Worm (Caenorhabditis elegans) whole organism, mixed stage, embryonic: ENCODE results near the gene rpl-34.

Experiments used
- blmp-1 ChIP-seq: fragments of 150-350 bp; optimal IDR thresholded peaks from 2 replicates; lab custom pipeline; 2014; ENCODE audit warnings: missing biosample characterization, missing genetic modification characterization
- ceh-39 ChIP-seq: fragments of 150-350 bp; optimal IDR thresholded peaks from 2 replicates; lab custom pipeline; 2014; ENCODE audit warnings: missing biosample characterization, missing genetic modification characterization
- ceh-43 ChIP-seq: fragments of 200-800 bp; sonication (Bioruptor generic); optimal IDR thresholded peaks from 2 replicates; lab custom pipeline; 2018; ENCODE audit warnings: mild to moderate bottlenecking, missing genetic modification characterization, moderate library complexity, missing compliant biosample characterization
- ceh-83 ChIP-seq: fragments of 200-800 bp; sonication (Bioruptor generic); optimal IDR thresholded peaks from 2 replicates; lab custom pipeline; 2018; ENCODE audit warnings: mild to moderate bottlenecking, missing genetic modification characterization, missing compliant biosample characterization
- ces-1 ChIP-seq: fragments of 150-350 bp; optimal IDR thresholded peaks from 2 replicates; lab custom pipeline; 2014; ENCODE audit warnings: missing biosample characterization, missing genetic modification reagents, missing genetic modification characterization
- cnd-1 ChIP-seq: fragments of 200-800 bp; sonication (Bioruptor generic); optimal IDR thresholded peaks from 2 replicates; lab custom pipeline; 2018; ENCODE audit warnings: mild to moderate bottlenecking, missing genetic modification characterization, missing compliant biosample characterization
- drap-1 ChIP-seq: fragments of 200-800 bp; sonication (Bioruptor generic); optimal IDR thresholded peaks from 3 replicates; lab custom pipeline; 2018; ENCODE audit warnings: mild to moderate bottlenecking, missing genetic modification characterization, missing compliant biosample characterization
- elt-1 ChIP-seq: sonication (generic microtip); optimal IDR thresholded peaks from 2 replicates; lab custom pipeline; 2017; ENCODE audit warnings: missing genetic modification characterization, mild to moderate bottlenecking, missing compliant biosample characterization, antibody characterized with exemption, moderate library complexity, borderline replicate concordance; ENCODE audit not compliant: insufficient read depth
- elt-3 ChIP-seq: fragments of 150-350 bp; optimal IDR thresholded peaks from 2 replicates; lab custom pipeline; 2014; ENCODE audit warnings: missing biosample characterization, missing genetic modification characterization
- ham-2 ChIP-seq: fragments of 200-800 bp; sonication (Bioruptor generic); optimal IDR thresholded peaks from 2 replicates; lab custom pipeline; 2018; ENCODE audit warnings: mild to moderate bottlenecking, missing genetic modification characterization, missing compliant biosample characterization
- hlh-1 ChIP-seq: fragments of 150-350 bp; optimal IDR thresholded peaks from 2 replicates; lab custom pipeline; 2014; ENCODE audit warnings: missing biosample characterization, missing genetic modification reagents, missing genetic modification characterization
- lin-13 ChIP-seq: fragments of 150-350 bp; optimal IDR thresholded peaks from 2 replicates; lab custom pipeline; 2014; ENCODE audit warnings: missing biosample characterization, missing genetic modification characterization
- lin-32 ChIP-seq: fragments of 200-800 bp; sonication (Bioruptor generic); optimal IDR thresholded peaks from 2 replicates; lab custom pipeline; 2018; ENCODE audit warnings: mild to moderate bottlenecking, missing genetic modification characterization, missing compliant biosample characterization
- lsy-2 ChIP-seq: fragments of 150-350 bp; optimal IDR thresholded peaks from 2 replicates; lab custom pipeline; 2014; ENCODE audit warnings: missing biosample characterization, missing genetic modification characterization
- mab-5 ChIP-seq: fragments of 150-350 bp; optimal IDR thresholded peaks from 2 replicates; lab custom pipeline; 2014; ENCODE audit warnings: missing biosample characterization, missing genetic modification characterization
- mep-1 ChIP-seq: fragments of 150-350 bp; optimal IDR thresholded peaks from 2 replicates; lab custom pipeline; 2017; ENCODE audit warnings: missing biosample characterization, missing genetic modification reagents, missing genetic modification characterization, inconsistent platforms
- mls-2 ChIP-seq: sonication (generic microtip); optimal IDR thresholded peaks from 2 replicates; lab custom pipeline; 2016; ENCODE audit warnings: mild to moderate bottlenecking, missing genetic modification characterization, moderate library complexity, missing compliant biosample characterization
- nhr-12 ChIP-seq: fragments of 150-350 bp; optimal IDR thresholded peaks from 2 replicates; lab custom pipeline; 2014; ENCODE audit warnings: missing biosample characterization, missing genetic modification characterization
- nhr-237 ChIP-seq: fragments of 150-350 bp; optimal IDR thresholded peaks from 2 replicates; lab custom pipeline; 2014; ENCODE audit warnings: missing biosample characterization, missing genetic modification characterization
- nhr-28 ChIP-seq: fragments of 150-350 bp; optimal IDR thresholded peaks from 2 replicates; lab custom pipeline; 2014; ENCODE audit warnings: missing biosample characterization, missing genetic modification characterization
- pha-4 ChIP-seq: fragments of 150-350 bp; optimal IDR thresholded peaks from 2 replicates; lab custom pipeline; 2018; ENCODE audit warnings: missing biosample characterization, missing genetic modification reagents, missing genetic modification characterization
- sem-2 ChIP-seq: fragments of 200-800 bp; sonication (Bioruptor generic); optimal IDR thresholded peaks from 2 replicates; lab custom pipeline; 2018; ENCODE audit warnings: mild to moderate bottlenecking, missing genetic modification characterization, missing compliant biosample characterization
- snpc-4 ChIP-seq: fragments of 150-350 bp; optimal IDR thresholded peaks from 2 replicates; lab custom pipeline; 2014; ENCODE audit warnings: missing biosample characterization, missing genetic modification characterization
- sptf-1 ChIP-seq: sonication (generic microtip); optimal IDR thresholded peaks from 2 replicates; lab custom pipeline; 2017; ENCODE audit warnings: mild to moderate bottlenecking, missing genetic modification characterization, moderate library complexity, missing compliant biosample characterization
- tbx-8 ChIP-seq: fragments of 200-800 bp; sonication (Bioruptor generic); optimal IDR thresholded peaks from 2 replicates; lab custom pipeline; 2018; ENCODE audit warnings: mild to moderate bottlenecking, missing genetic modification characterization, moderate library complexity, missing compliant biosample characterization
- unc-120 ChIP-seq: sonication (generic microtip); optimal IDR thresholded peaks from 2 replicates; lab custom pipeline; 2017; ENCODE audit warnings: missing genetic modification characterization, missing compliant biosample characterization; ENCODE audit not compliant: poor library complexity, severe bottlenecking
- unc-39 ChIP-seq: fragments of 150-350 bp; optimal IDR thresholded peaks from 2 replicates; lab custom pipeline; 2014; ENCODE audit warnings: missing biosample characterization, missing genetic modification characterization
- unc-62 ChIP-seq: fragments of 150-350 bp; optimal IDR thresholded peaks from 2 replicates; lab custom pipeline; 2014; ENCODE audit warnings: missing biosample characterization, missing genetic modification reagents, missing genetic modification characterization
- zip-8 ChIP-seq: fragments of 150-350 bp; optimal IDR thresholded peaks from 2 replicates; lab custom pipeline; 2014; ENCODE audit warnings: missing biosample characterization, missing genetic modification characterization
- ztf-11 ChIP-seq: fragments of 150-350 bp; optimal IDR thresholded peaks from 2 replicates; lab custom pipeline; 2014; ENCODE audit warnings: missing biosample characterization, missing genetic modification characterization

Gene rpl-34

DNA sequence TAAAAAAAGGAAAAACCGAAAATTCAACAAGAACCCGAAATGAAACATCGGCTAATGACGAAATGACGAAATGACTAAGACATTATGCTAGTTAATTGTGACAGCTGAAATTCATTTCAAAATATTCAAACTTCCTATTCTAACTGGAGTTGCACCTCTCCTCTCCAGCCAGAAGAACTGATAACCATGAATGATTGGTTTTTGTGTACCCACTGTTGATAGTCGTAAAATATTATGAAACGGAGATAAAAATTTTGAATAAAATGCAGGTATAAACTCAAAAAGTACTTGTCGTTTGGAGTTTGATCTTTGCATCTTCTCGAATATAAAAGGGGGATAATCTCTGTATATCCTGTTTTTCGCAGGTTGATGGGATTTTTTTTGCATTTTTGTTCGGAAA is 34.1 kb downstream of the rpl-34 start:
- no peak for TF ChIP-seq hlh-1 (tag; lab: Kevin White, UChicago)
- TF ChIP-seq lsy-2 (tag; lab: Kevin White, UChicago), result no peak
- TF ChIP-seq elt-1 (tag; lab: Kevin White, UChicago), result no peak
- no peak for TF ChIP-seq drap-1 (GFP tag; lab: Kevin White, UChicago)
- no peak for TF ChIP-seq snpc-4 (tag; lab: Kevin White, UChicago)
- no peak for TF ChIP-seq nhr-12
- TF ChIP-seq ztf-11 (tag; lab: Kevin White, UChicago), result no peak
- no peak for TF ChIP-seq sptf-1 (tag; lab: Kevin White, UChicago)
- TF ChIP-seq blmp-1 (tag; lab: Kevin White, UChicago), result no peak
- TF ChIP-seq tbx-8 (GFP tag; lab: Kevin White, UChicago), result no peak

ce11 chrIV:12304750-12305149 is 36.0 kb downstream of the rpl-34 start:
- no peak for TF ChIP-seq zip-8 (tag; lab: Kevin White, UChicago)
- TF ChIP-seq pha-4 (tag; lab: Kevin White, UChicago), result no peak
- no peak for TF ChIP-seq ceh-83 (GFP tag; lab: Kevin White, UChicago)
- no peak for TF ChIP-seq tbx-8 (GFP tag; lab: Kevin White, UChicago)
- TF ChIP-seq unc-120 (tag; lab: Kevin White, UChicago), result no peak
- no peak for TF ChIP-seq blmp-1 (tag; lab: Kevin White, UChicago)
- no peak for TF ChIP-seq hlh-1 (tag; lab: Kevin White, UChicago)
- TF ChIP-seq sptf-1 (tag; lab: Kevin White, UChicago), result no peak
- TF ChIP-seq mls-2, result no peak
- TF ChIP-seq sem-2, result no peak
- TF ChIP-seq elt-1 (tag; lab: Kevin White, UChicago), result no peak
- no peak for TF ChIP-seq cnd-1 (tag; lab: Kevin White, UChicago)
- TF ChIP-seq lin-32 (GFP tag; lab: Kevin White, UChicago), result no peak
- TF ChIP-seq ztf-11 (tag; lab: Kevin White, UChicago), result no peak
- no peak for TF ChIP-seq nhr-237
- TF ChIP-seq elt-3 (tag; lab: Kevin White, UChicago), result no peak
- no peak for TF ChIP-seq drap-1 (GFP tag; lab: Kevin White, UChicago)
- TF ChIP-seq ham-2 (GFP tag; lab: Kevin White, UChicago), result no peak
- TF ChIP-seq lin-13 (tag; lab: Kevin White, UChicago), result no peak

DNA sequence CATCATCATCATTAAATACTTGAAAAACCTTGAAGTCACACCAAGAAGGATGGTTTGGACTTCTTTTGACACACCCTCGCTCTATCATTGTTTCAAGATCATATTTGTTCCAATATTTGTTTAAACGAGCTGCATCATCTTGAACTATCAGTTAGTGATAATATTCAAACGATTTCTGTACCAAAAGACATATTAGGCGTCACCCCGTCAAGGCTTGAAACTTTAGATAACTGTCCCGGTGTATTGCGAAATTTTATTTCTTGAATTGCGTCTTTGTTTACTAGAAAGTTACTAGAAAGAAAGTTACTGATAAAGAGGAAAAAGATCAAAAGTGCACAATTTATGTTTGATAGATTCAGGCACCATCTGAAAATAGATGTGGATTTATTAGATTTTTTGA is 37.2 kb downstream of the rpl-34 start:
- TF ChIP-seq mab-5 (tag; lab: Kevin White, UChicago), result no peak
- no peak for TF ChIP-seq lsy-2 (tag; lab: Kevin White, UChicago)
- no peak for TF ChIP-seq ceh-83 (GFP tag; lab: Kevin White, UChicago)
- no peak for TF ChIP-seq unc-120 (tag; lab: Kevin White, UChicago)
- no peak for TF ChIP-seq nhr-237
- no peak for TF ChIP-seq drap-1 (GFP tag; lab: Kevin White, UChicago)
- no peak for TF ChIP-seq cnd-1 (tag; lab: Kevin White, UChicago)
- no peak for TF ChIP-seq ham-2 (GFP tag; lab: Kevin White, UChicago)
- no peak for TF ChIP-seq ces-1 (GFP tag; lab: Kevin White, UChicago)
- no peak for TF ChIP-seq ceh-43 (GFP tag; lab: Kevin White, UChicago)
- TF ChIP-seq, all 35 proteins: peak for 0

DNA sequence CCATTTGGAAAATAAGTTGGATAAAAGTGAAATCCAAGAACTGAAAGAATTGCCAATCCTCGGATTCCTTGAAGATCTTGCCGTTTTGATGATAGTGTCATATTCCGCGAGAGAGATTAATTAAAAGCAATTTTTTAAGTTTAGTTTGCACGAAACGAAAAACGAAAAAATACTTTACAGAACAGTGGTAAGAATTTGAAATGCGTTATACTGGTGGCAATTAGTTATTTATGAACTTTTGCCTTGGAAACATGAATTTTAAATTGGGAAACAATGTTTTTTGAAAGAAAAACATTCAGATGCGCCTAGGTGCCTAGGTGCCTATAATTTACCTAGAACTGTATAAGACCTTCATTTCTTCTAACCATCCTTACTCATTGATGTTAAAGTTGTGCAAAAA is 38.9 kb downstream of the rpl-34 start, which contains the start of gene oac-57:
Gene oac-57, minus strand, starts transcription at position 101 of the 400 bp plus-strand sequence.
- TF ChIP-seq ces-1 (GFP tag; lab: Kevin White, UChicago) (no peak), hlh-1 (tag; lab: Kevin White, UChicago) (no peak), pha-4 (tag; lab: Kevin White, UChicago) (no peak), blmp-1 (tag; lab: Kevin White, UChicago) (no peak), cnd-1 (tag; lab: Kevin White, UChicago) (no peak), ztf-11 (tag; lab: Kevin White, UChicago) (no peak), elt-1 (tag; lab: Kevin White, UChicago) (no peak), ceh-43 (GFP tag; lab: Kevin White, UChicago) (no peak), mep-1 (no peak), drap-1 (GFP tag; lab: Kevin White, UChicago) (no peak), ham-2 (GFP tag; lab: Kevin White, UChicago) (no peak), nhr-28 (tag; lab: Kevin White, UChicago) (no peak), tbx-8 (GFP tag; lab: Kevin White, UChicago) (no peak), lin-32 (GFP tag; lab: Kevin White, UChicago) (no peak), ceh-83 (GFP tag; lab: Kevin White, UChicago) (no peak), lsy-2 (tag; lab: Kevin White, UChicago) (no peak), ceh-39 (tag; lab: Kevin White, UChicago) (no peak), sptf-1 (tag; lab: Kevin White, UChicago) (no peak), unc-39 (no peak), unc-62 (GFP tag; lab: Kevin White, UChicago) (no peak)
